Worm (Caenorhabditis elegans): ENCODE measurements around the gene glrx-21.

DNA sequence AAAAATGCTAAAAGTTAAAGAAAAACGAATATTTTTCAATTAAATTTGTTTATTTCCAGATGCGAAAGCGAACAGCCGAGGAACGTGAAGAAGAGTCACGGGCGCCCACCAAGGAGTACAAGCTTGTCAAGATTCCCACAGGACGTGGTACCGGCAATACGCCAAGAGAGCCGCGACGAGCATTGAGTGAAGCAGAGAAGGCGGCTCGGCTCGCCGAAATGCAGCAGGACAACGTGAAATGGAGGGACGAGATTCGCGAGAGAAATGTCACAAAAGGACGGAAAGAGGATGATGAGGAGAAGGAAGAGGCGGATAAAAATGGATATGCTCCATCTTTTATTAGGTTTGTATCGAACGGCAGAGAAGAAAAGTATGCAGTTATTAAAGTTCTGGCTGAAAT lies 35.5 kb downstream of the glrx-21 start:
- TF ChIP-seq B0310.2 (tag; optimal IDR thresholded peaks at IDR 0.05) (no peak), scrt-1 (GFP tag; IDR thresholded peaks at IDR 0.05) (no peak), flt-1 (GFP tag; IDR thresholded peaks at IDR 0.05) (no peak), ama-1 (optimal IDR thresholded peaks at IDR 0.05) (no peak), tra-4 (tag; optimal IDR thresholded peaks at IDR 0.05) (no peak), ceh-13 (GFP tag; optimal IDR thresholded peaks at IDR 0.05) (no peak), pes-1 (GFP tag; IDR thresholded peaks at IDR 0.05) (no peak), hmbx-1 (tag; optimal IDR thresholded peaks at IDR 0.05) (no peak), aly-1 (tag; optimal IDR thresholded peaks at IDR 0.05) (no peak)
